Worm (Caenorhabditis elegans): ENCODE data around the gene pals-28.

DNA sequence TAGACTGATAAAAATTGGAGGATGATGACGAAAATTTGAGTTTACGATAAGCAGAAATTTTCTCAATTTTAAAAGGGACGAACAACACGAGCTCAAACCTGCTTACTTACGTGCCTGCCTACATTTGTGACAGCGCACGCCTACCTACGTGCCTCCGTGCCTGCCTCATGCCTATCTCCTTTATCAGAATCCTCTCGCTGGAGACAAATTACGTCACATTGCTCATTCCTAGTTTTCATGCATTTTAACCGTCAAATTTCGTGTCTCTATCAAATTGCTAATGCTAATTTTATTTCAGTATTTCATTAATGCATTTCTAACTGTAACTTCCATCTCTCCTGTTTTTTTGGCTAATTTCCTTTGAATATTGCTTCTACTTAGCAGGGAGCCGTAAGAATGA lies 3.2 kb upstream of the pals-28 start, which contains the start of gene pals-27:
- TF ChIP-seq nhr-102 (tag; optimal IDR thresholded peaks at IDR 0.05), result no peak
- TF ChIP-seq zip-11 (GFP tag; IDR thresholded peaks at IDR 0.05), result no peak
- TF ChIP-seq ctbp-1 (GFP tag; IDR thresholded peaks at IDR 0.05), result no peak

Measured in whole organism, L4 larva.